Worm (Caenorhabditis elegans) whole organism, late embryonic: Measurements from ENCODE around the gene rsp-2.

ENCODE experiments used
- C38D4.7 ChIP-seq: fragments of 200-800 bp; sonication (Bioruptor generic); optimal IDR thresholded peaks from 2 replicates; lab custom pipeline; 2018; ENCODE audit warnings: mild to moderate bottlenecking, missing genetic modification characterization, moderate library complexity, missing compliant biosample characterization
- F13H6.1 ChIP-seq: sonication (generic microtip); optimal IDR thresholded peaks from 2 replicates; lab custom pipeline; 2016; ENCODE audit warnings: missing genetic modification characterization, missing compliant biosample characterization
- ahr-1 ChIP-seq: sonication (generic microtip); optimal IDR thresholded peaks from 2 replicates; lab custom pipeline; 2016; ENCODE audit warnings: missing genetic modification characterization, missing compliant biosample characterization
- ceh-19 ChIP-seq: fragments of 200-800 bp; sonication (Bioruptor generic); optimal IDR thresholded peaks from 2 replicates; lab custom pipeline; 2018; ENCODE audit warnings: mild to moderate bottlenecking, missing genetic modification characterization, missing compliant biosample characterization
- ceh-2 ChIP-seq: sonication (generic microtip); optimal IDR thresholded peaks from 2 replicates; lab custom pipeline; 2016; ENCODE audit warnings: missing genotype, missing genetic modification characterization, missing compliant biosample characterization
- ceh-22 ChIP-seq: sonication (generic microtip); optimal IDR thresholded peaks from 2 replicates; lab custom pipeline; 2017; ENCODE audit warnings: missing biosample characterization, missing genetic modification characterization
- ceh-9 ChIP-seq: sonication (generic microtip); optimal IDR thresholded peaks from 2 replicates; lab custom pipeline; 2016; ENCODE audit warnings: mild to moderate bottlenecking, missing genetic modification characterization, inconsistent platforms, missing compliant biosample characterization
- che-1 ChIP-seq: sonication (generic microtip); optimal IDR thresholded peaks from 2 replicates; lab custom pipeline; 2016; ENCODE audit warnings: mild to moderate bottlenecking, missing genetic modification characterization, missing compliant biosample characterization
- dve-1 ChIP-seq: sonication (generic microtip); optimal IDR thresholded peaks from 2 replicates; lab custom pipeline; 2017; ENCODE audit warnings: antibody characterized with exemption, mild to moderate bottlenecking, missing genetic modification characterization, missing compliant biosample characterization
- elt-4 ChIP-seq: sonication (generic microtip); optimal IDR thresholded peaks from 2 replicates; lab custom pipeline; 2016; ENCODE audit warnings: missing genetic modification characterization, missing compliant biosample characterization
- ets-4 ChIP-seq: sonication (generic microtip); optimal IDR thresholded peaks from 2 replicates; lab custom pipeline; 2016; ENCODE audit warnings: missing genetic modification characterization, missing compliant biosample characterization
- fax-1 ChIP-seq: sonication (generic microtip); optimal IDR thresholded peaks from 2 replicates; lab custom pipeline; 2016; ENCODE audit warnings: missing genotype, missing genetic modification characterization, missing compliant biosample characterization
- fkh-10 ChIP-seq: fragments of 150-350 bp; optimal IDR thresholded peaks from 2 replicates; lab custom pipeline; 2014; ENCODE audit warnings: missing biosample characterization, missing genetic modification reagents, missing genetic modification characterization
- fkh-6 ChIP-seq: sonication (generic microtip); optimal IDR thresholded peaks from 2 replicates; lab custom pipeline; 2016; ENCODE audit warnings: missing genetic modification characterization, missing compliant biosample characterization
- hlh-15 ChIP-seq: sonication (generic microtip); optimal IDR thresholded peaks from 2 replicates; lab custom pipeline; 2016; ENCODE audit warnings: missing genetic modification characterization, missing compliant biosample characterization
- hlh-6 ChIP-seq: sonication (generic microtip); optimal IDR thresholded peaks from 2 replicates; lab custom pipeline; 2016; ENCODE audit warnings: missing genotype, missing genetic modification characterization, missing compliant biosample characterization
- lin-11 ChIP-seq: fragments of 200-800 bp; sonication (Bioruptor generic); optimal IDR thresholded peaks from 2 replicates; lab custom pipeline; 2018; ENCODE audit warnings: mild to moderate bottlenecking, missing genetic modification characterization, missing compliant biosample characterization
- mec-3 ChIP-seq: sonication (generic microtip); optimal IDR thresholded peaks from 2 replicates; lab custom pipeline; 2016; ENCODE audit warnings: borderline replicate concordance, missing genetic modification characterization, missing compliant biosample characterization
- nhr-11 ChIP-seq: fragments of 150-350 bp; optimal IDR thresholded peaks from 2 replicates; lab custom pipeline; 2014; ENCODE audit warnings: missing biosample characterization, missing genetic modification characterization
- nhr-232 ChIP-seq: sonication (generic microtip); optimal IDR thresholded peaks from 2 replicates; lab custom pipeline; 2016; ENCODE audit warnings: missing genetic modification characterization, missing compliant biosample characterization
- npax-4 ChIP-seq: sonication (generic microtip); optimal IDR thresholded peaks from 2 replicates; lab custom pipeline; 2016; ENCODE audit warnings: missing genetic modification characterization, missing compliant biosample characterization
- odd-2 ChIP-seq: sonication (generic microtip); optimal IDR thresholded peaks from 2 replicates; lab custom pipeline; 2017; ENCODE audit warnings: antibody characterized with exemption, mild to moderate bottlenecking, missing genetic modification characterization, missing compliant biosample characterization
- pag-3 ChIP-seq: sonication (generic microtip); optimal IDR thresholded peaks from 2 replicates; lab custom pipeline; 2016; ENCODE audit warnings: missing compliant biosample characterization, missing genetic modification characterization, borderline replicate concordance
- pat-9 ChIP-seq: fragments of 200-800 bp; sonication (Bioruptor generic); optimal IDR thresholded peaks from 2 replicates; lab custom pipeline; 2018; ENCODE audit warnings: mild to moderate bottlenecking, missing genetic modification characterization, moderate library complexity, missing compliant biosample characterization
- pros-1 ChIP-seq: fragments of 150-350 bp; optimal IDR thresholded peaks from 2 replicates; lab custom pipeline; 2014; ENCODE audit warnings: missing biosample characterization, missing genetic modification reagents, missing genetic modification characterization
- sox-4 ChIP-seq: sonication (generic microtip); optimal IDR thresholded peaks from 2 replicates; lab custom pipeline; 2017; ENCODE audit warnings: mild to moderate bottlenecking, missing genetic modification characterization, inconsistent platforms, missing compliant biosample characterization
- ttx-3 ChIP-seq: sonication (generic microtip); optimal IDR thresholded peaks from 2 replicates; lab custom pipeline; 2016; ENCODE audit warnings: missing genetic modification reagents, missing genetic modification characterization, missing compliant biosample characterization
- unc-3 ChIP-seq, 2 experiments: fragments of 200-800 bp in 1 of 2; sonication (Bioruptor generic) in 1 of 2; sonication (generic microtip) in 1 of 2; conservative IDR thresholded peaks in 1 of 2; optimal IDR thresholded peaks in 1 of 2; 2 replicates each; pipeline versions ENCODE4 v1.3.6 to Lab custom; 2016 to 2022; ENCODE audit warnings: missing compliant biosample characterization in 2 of 2, missing genetic modification characterization in 2 of 2, missing genetic modification reagents in 1 of 2
- unc-42 ChIP-seq: sonication (generic microtip); optimal IDR thresholded peaks from 2 replicates; lab custom pipeline; 2016; ENCODE audit warnings: missing genotype, missing genetic modification characterization, missing compliant biosample characterization
- unc-86 ChIP-seq: sonication (generic microtip); optimal IDR thresholded peaks from 2 replicates; lab custom pipeline; 2016; ENCODE audit warnings: missing genetic modification characterization, missing compliant biosample characterization
- zip-5 ChIP-seq: sonication (generic microtip); optimal IDR thresholded peaks from 2 replicates; lab custom pipeline; 2016; ENCODE audit warnings: missing genetic modification characterization, missing compliant biosample characterization
- ztf-16 ChIP-seq: sonication (generic microtip); optimal IDR thresholded peaks from 2 replicates; lab custom pipeline; 2017; ENCODE audit warnings: missing genetic modification characterization, missing compliant biosample characterization

rsp-2 gene

DNA sequence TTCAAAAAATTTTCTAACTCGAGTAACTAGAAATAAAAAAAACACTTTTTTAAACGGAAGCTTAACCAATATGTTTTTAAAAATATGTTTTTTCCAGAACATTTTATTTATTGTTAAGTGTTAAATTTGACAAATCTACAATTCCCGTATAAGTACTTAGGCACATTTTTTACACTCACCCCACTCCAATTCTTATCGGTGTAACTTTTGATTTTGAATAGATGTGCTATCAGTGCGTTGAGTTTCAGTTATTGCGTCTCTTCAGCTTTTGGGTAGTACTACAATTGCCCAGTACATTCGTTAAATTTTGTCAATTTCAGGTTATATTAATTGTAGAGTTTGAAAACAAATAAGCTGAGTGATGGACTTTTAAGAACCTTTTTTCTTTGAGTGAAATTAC lies 28.7 kb downstream of the rsp-2 start:
- TF ChIP-seq hlh-15 (tag; lab: Kevin White, UChicago) (no peak), ceh-9 (tag; lab: Kevin White, UChicago) (no peak), pros-1 (tag; lab: Kevin White, UChicago) (no peak), dve-1 (tag; lab: Kevin White, UChicago) (no peak), ztf-16 (tag; lab: Kevin White, UChicago) (no peak)

DNA sequence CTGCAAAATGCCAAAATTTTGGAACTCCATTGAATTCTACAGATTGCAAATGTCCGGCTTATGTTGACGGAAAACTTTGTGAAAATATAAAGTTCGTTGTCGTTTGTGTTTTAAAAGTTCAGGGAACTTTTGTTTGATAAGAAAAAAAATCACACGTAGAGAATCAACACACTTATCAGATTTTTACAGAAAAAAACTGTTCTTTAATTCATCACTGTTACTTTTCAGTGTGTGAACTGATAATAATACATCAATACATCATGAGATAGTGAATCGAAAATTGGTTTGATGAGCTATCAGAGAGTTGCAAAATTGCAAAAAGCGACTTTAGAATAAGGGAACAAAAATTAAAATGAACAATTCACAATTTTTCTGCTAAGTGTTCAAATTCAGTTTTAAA lies 34.3 kb downstream of the rsp-2 start:
- no peak for TF ChIP-seq C38D4.7 (GFP tag; lab: Kevin White, UChicago)
- TF ChIP-seq pat-9 (tag; lab: Kevin White, UChicago), result no peak
- no peak for TF ChIP-seq lin-11 (tag; lab: Kevin White, UChicago)
- no peak for TF ChIP-seq elt-4
- no peak for TF ChIP-seq nhr-11 (tag; lab: Kevin White, UChicago)
- TF ChIP-seq npax-4 (tag; lab: Kevin White, UChicago), result no peak
- TF ChIP-seq unc-3 (GFP tag; conservative IDR thresholded peaks at IDR 0.05; lab: Robert Waterston, UW), result no peak
- TF ChIP-seq unc-3 (tag; optimal IDR thresholded peaks at IDR 0.05; lab: Kevin White, UChicago), result no peak
- no peak for TF ChIP-seq mec-3 (tag; lab: Kevin White, UChicago)
- no peak for TF ChIP-seq ceh-2 (tag; lab: Kevin White, UChicago)
- TF ChIP-seq fkh-10 (GFP tag; lab: Kevin White, UChicago), result no peak
- no peak for TF ChIP-seq dve-1 (tag; lab: Kevin White, UChicago)
- no peak for TF ChIP-seq ceh-22 (tag; lab: Kevin White, UChicago)
- TF ChIP-seq nhr-232 (tag; lab: Kevin White, UChicago), result no peak
- TF ChIP-seq ceh-9 (tag; lab: Kevin White, UChicago), result no peak
- TF ChIP-seq ahr-1 (tag; lab: Kevin White, UChicago), result no peak
- TF ChIP-seq pros-1 (tag; lab: Kevin White, UChicago), result no peak

DNA sequence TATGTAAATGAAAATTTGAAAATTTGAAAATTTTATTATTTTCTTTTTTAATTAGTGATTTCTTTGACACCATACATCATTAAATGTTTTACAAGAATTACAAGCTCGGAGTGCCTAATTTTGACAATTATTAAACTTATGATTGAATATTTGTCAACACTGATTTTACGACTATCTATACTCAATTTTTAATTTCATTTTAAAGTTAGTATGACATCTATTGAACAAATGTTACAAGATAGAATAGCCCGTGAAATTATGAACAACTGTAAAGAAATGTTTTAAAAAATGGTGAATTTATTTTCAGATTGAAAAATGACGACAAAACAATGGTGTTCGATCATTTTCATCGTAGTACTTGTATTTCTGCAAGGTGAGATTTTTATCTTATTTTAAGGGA lies 34.8 kb downstream of the rsp-2 start, which contains the start of gene C05D12.2:
Gene C05D12.2, plus strand, starts transcription at position 301 of the 400 bp plus-strand sequence.
- TF ChIP-seq ceh-19 (GFP tag; lab: Kevin White, UChicago) (no peak), zip-5 (no peak), F13H6.1 (tag; lab: Kevin White, UChicago) (no peak), odd-2 (tag; lab: Kevin White, UChicago) (no peak), fkh-6 (tag; lab: Kevin White, UChicago) (no peak), fax-1 (no peak), ttx-3 (tag; lab: Kevin White, UChicago) (no peak), mec-3 (tag; lab: Kevin White, UChicago) (no peak), sox-4 (tag; lab: Kevin White, UChicago) (no peak), ets-4 (no peak)
- TF ChIP-seq, all 69 proteins: peak for 0

DNA sequence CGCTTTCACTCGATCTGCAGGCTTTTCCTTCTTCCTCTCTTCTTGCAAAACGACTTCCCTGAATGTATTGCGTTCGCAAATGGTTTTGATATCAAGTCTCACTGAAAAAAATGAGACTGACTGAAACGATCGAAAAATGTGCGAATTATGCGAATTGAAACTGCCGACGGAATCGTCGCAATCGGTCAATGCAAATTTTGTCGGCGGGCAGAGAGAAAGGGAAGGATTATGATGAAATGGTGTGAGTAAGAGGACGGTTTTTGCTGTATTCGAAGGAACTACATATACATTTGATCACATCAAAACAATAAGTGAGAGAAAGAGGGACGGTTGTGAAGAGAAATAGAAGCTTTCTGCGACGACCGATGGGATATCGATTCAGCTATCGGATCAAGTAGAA lies 37.1 kb downstream of the rsp-2 start, which contains the start of gene C05D12.1:
Gene C05D12.1, minus strand, starts transcription at position 101 of the 400 bp plus-strand sequence.
- TF ChIP-seq lin-11 (tag; lab: Kevin White, UChicago) (no peak), ahr-1 (tag; lab: Kevin White, UChicago) (no peak)

- TF ChIP-seq lin-11 (tag; lab: Kevin White, UChicago), result no peak
- peak; percentile 57 for TF ChIP-seq unc-42
- no peak for TF ChIP-seq ceh-19 (GFP tag; lab: Kevin White, UChicago)
- TF ChIP-seq hlh-6, result no peak
- TF ChIP-seq pat-9 (tag; lab: Kevin White, UChicago), result no peak
- TF ChIP-seq che-1 (tag; lab: Kevin White, UChicago), result no peak
- TF ChIP-seq unc-86 (tag; lab: Kevin White, UChicago), result no peak
- no peak for TF ChIP-seq pag-3
Observed at ce11 chrII:11409678-11410133, 43.0 kb downstream of the rsp-2 start, which contains the start of gene C05D12.7. TSS of gene C05D12.7 (plus strand) at chrII:11410083.
